Worm (Caenorhabditis elegans): ENCODE results near the gene irld-44.

irld-44 gene

DNA sequence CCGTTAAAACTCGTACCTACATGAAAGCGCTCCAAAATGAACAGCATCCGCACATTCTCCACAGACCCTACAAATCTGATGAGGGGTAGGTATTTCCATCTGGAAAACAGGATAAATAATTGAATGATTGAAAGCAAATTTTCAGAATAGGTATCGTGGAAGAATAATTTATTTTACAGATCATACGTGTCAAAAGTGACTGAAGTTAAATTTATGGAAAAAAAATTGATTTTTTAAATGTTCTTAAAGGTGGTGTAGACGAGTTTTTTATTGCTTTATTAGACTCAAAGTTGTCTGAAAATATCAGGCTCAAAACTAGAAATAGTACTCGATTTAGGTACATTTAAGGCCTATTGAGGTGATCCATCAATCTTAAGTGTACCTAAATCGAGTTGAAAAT is 24.4 kb upstream of the irld-44 start, which contains the start of gene nhr-237:
Gene nhr-237 (minus strand): TSS at position 101 of the 400 bp plus-strand sequence.
- TF ChIP-seq flt-1 (GFP tag; IDR thresholded peaks at IDR 0.05) (no peak), ztf-23 (GFP tag; IDR thresholded peaks at IDR 0.05) (no peak)

DNA sequence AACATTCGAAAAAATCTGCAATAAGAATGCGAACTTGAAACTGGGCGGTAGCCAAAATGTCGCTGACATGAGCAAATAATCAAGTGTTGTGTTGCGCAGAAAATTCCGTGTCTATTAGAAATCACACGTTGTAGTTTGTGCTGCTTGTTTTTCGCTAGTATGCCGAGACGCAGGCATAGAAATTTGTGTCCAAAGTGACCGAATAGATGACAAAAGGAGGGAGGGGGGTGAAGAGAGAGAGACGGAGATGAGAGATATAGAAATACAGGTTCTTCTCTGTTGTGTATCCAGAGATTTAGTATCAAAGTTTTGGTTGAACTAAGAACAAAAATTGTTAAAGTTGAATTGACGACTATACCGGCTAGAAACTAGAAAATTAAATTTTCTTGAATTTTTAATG is 23.9 kb upstream of the irld-44 start:
- TF ChIP-seq ztf-23 (GFP tag; IDR thresholded peaks at IDR 0.05) (no peak), ztf-29 (GFP tag; IDR thresholded peaks at IDR 0.05) (no peak), ref-1 (GFP tag; conservative IDR thresholded peaks at IDR 0.05) (no peak), T22C8.4 (GFP tag; IDR thresholded peaks at IDR 0.05) (no peak), tab-1 (GFP tag; IDR thresholded peaks at IDR 0.05) (no peak), flt-1 (GFP tag; IDR thresholded peaks at IDR 0.05) (no peak), cog-1 (tag; optimal IDR thresholded peaks at IDR 0.05) (no peak), med-1 (GFP tag; optimal IDR thresholded peaks at IDR 0.05; ENCODE audit: insufficient read depth) (no peak), klf-2 (GFP tag; conservative IDR thresholded peaks at IDR 0.05) (no peak)

DNA sequence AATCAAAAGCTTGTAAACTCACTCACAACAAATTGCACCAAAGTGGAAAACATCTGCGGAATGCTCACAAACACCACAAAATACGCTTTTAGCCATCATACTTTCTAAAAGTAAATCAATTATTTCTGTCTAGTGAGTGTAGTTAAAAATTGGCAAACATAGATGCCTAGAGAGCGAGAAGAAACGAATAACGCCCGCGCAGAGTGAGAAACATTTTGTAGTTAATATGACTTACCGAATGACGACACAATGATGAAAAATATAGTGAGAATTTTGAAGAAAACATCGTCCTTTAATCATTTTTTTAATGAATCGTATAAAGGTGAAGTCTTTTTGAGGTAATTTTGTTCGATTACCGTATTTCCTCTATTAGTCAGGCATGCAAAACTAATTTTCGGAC is 21.8 kb upstream of the irld-44 start, which contains the start of gene nhr-238:
Gene nhr-238 (minus strand): TSS at position 104 of the 400 bp plus-strand sequence.
- TF ChIP-seq med-1 (GFP tag; optimal IDR thresholded peaks at IDR 0.05; ENCODE audit: insufficient read depth) (no peak), tab-1 (GFP tag; IDR thresholded peaks at IDR 0.05) (no peak)

DNA sequence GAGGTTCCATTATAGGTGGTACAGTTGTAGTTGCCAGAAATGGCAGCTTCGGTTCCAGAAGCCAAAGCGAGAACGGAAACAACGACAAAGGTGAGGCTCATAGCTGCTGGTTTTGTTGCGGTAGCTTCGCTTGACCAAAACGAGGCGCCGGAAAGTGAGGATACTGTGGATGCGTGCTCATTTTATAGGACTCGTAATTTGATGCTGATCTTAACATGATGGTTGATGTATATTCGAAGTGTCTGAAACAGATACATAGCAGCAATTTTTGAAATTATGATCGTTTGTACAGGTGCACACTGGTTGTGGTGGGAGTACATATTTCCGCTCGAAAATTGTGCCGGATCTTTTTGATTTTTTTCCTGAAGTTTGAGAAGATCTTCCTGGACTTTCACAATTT is 20.0 kb upstream of the irld-44 start, which contains the start of gene Y46H3D.8:
Gene Y46H3D.8 (minus strand): TSS at position 101 of the 400 bp plus-strand sequence.
- no peak for TF ChIP-seq ztf-29 (GFP tag; IDR thresholded peaks at IDR 0.05)
- TF ChIP-seq klf-2 (GFP tag; conservative IDR thresholded peaks at IDR 0.05): no peak
- no peak for TF ChIP-seq flt-1 (GFP tag; IDR thresholded peaks at IDR 0.05)
- no peak for TF ChIP-seq med-1 (GFP tag; optimal IDR thresholded peaks at IDR 0.05; ENCODE audit: insufficient read depth)
- no peak for TF ChIP-seq T22C8.4 (GFP tag; IDR thresholded peaks at IDR 0.05)
- TF ChIP-seq cog-1 (tag; optimal IDR thresholded peaks at IDR 0.05): no peak

DNA sequence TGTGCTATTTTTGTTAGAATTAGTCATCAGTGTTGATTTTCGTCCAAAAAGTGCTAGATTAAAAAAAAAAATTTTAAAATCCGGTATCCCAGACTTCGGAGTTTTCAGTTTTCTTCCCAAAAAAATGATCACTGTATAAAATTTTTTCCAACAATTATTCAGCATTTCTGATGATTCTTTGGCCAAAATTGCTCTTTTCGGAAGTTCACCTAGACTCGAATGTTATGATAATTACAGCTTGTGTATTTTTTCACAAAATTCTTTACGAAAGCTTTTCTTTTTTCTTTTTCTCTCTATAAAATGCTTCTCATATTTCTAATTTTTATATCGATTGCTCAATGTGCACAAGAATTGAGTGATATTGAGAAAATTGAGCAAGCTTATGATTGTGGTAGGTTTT is 19.4 kb upstream of the irld-44 start, which contains the start of gene irld-17:
Gene irld-17 (plus strand): TSS at position 301 of the 400 bp plus-strand sequence.
- TF ChIP-seq klf-2 (GFP tag; conservative IDR thresholded peaks at IDR 0.05) (no peak), T22C8.4 (GFP tag; IDR thresholded peaks at IDR 0.05) (no peak), med-1 (GFP tag; optimal IDR thresholded peaks at IDR 0.05; ENCODE audit: insufficient read depth) (no peak), cog-1 (tag; optimal IDR thresholded peaks at IDR 0.05) (no peak), ref-1 (GFP tag; conservative IDR thresholded peaks at IDR 0.05) (no peak), ztf-23 (GFP tag; IDR thresholded peaks at IDR 0.05) (no peak), tab-1 (GFP tag; IDR thresholded peaks at IDR 0.05) (no peak), flt-1 (GFP tag; IDR thresholded peaks at IDR 0.05) (no peak), ztf-29 (GFP tag; IDR thresholded peaks at IDR 0.05) (no peak)

DNA sequence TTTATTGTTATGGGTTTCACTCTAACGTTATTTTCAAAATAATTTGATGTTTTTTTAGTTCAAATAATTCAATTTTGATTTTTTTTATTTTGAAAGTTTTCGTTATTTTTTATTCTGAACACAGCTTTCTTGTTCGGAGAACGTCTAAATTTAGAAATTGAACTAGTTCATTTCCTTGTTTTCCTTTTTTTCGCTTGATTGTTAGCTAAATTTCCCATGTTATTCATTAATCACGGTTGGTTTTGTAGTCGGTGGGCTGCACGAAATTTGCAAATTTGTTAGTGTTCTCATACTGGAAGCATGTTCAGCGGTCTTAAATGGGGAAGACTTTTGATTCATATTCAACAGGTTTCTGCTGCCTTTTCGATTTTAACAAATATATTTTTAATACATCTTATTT is 15.3 kb upstream of the irld-44 start, which contains the start of gene str-222:
Gene str-222 (plus strand): TSS at position 301 of the 400 bp plus-strand sequence.
- TF ChIP-seq klf-2 (GFP tag; conservative IDR thresholded peaks at IDR 0.05) (no peak), cog-1 (tag; optimal IDR thresholded peaks at IDR 0.05) (no peak), med-1 (GFP tag; optimal IDR thresholded peaks at IDR 0.05; ENCODE audit: insufficient read depth) (no peak), ref-1 (GFP tag; conservative IDR thresholded peaks at IDR 0.05) (no peak), T22C8.4 (GFP tag; IDR thresholded peaks at IDR 0.05) (no peak), tab-1 (GFP tag; IDR thresholded peaks at IDR 0.05) (no peak), ztf-29 (GFP tag; IDR thresholded peaks at IDR 0.05) (no peak), ztf-23 (GFP tag; IDR thresholded peaks at IDR 0.05) (no peak), flt-1 (GFP tag; IDR thresholded peaks at IDR 0.05) (no peak)

DNA sequence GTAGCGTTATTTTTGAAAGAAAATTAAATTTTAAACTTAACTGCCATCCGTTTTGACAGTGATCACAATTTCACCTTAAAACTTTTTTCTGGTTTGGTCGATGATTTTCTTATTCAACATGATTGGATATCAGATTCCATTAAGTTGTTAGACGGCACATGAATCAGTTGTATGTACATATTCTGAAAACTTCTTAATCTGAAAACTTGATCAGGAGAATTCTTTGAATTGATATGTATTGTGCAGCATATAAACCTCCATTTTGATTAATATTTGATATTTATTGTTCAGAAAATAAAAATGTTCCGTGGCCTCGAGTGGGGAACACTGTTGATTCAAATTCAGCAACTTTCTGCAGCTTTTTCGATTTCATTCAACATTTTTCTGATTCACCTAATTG is 11.1 kb upstream of the irld-44 start, which contains the start of gene str-221:
Gene str-221 (plus strand): TSS at position 301 of the 400 bp plus-strand sequence.
- TF ChIP-seq ztf-23 (GFP tag; IDR thresholded peaks at IDR 0.05) (no peak), ref-1 (GFP tag; conservative IDR thresholded peaks at IDR 0.05) (no peak), med-1 (GFP tag; optimal IDR thresholded peaks at IDR 0.05; ENCODE audit: insufficient read depth) (no peak), klf-2 (GFP tag; conservative IDR thresholded peaks at IDR 0.05) (no peak), flt-1 (GFP tag; IDR thresholded peaks at IDR 0.05) (no peak), T22C8.4 (GFP tag; IDR thresholded peaks at IDR 0.05) (no peak), cog-1 (tag; optimal IDR thresholded peaks at IDR 0.05) (no peak)

DNA sequence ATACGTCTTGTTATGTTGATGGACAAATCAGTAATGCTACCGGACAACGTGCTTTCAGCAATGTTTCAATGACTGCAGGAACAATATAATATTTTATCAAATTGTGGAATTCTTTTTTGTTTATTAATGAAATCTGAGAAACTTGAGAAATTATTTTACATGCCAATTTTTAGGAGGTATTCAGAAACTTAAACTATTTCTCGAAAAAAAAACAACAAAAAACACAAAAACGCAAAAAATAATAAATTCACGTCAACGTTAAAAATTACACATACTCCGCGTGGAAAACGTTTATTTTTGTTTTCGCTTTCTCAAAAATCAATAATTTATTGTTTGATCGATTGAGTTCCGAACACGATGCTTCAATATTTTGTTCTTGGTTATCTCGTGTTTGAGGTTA is 8.9 kb upstream of the irld-44 start, which contains the start of gene Y46H3D.1:
Gene Y46H3D.1 (plus strand): TSS at position 301 of the 400 bp plus-strand sequence.
- no peak for TF ChIP-seq ref-1 (GFP tag; conservative IDR thresholded peaks at IDR 0.05)

DNA sequence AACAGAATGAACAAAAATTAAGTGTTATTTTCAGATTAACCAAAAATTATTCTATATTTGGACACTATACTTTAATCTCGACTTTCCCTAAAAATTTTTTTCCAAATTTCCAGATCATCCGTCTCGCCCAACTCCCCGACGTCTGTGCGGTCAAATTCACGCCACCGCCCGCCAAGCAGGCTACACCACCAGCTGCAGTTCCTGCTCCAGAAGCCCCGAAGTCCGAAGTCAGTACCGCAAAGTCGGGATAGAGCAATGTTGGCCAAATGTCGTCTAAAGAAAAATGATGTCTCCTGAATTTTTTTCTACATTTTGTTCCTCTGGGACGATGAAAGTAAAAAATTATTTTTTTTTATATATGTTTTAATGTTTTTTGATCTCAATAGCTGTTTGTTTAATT is 8.4 kb upstream of the irld-44 start:
- TF ChIP-seq ztf-23 (GFP tag; IDR thresholded peaks at IDR 0.05) (no peak), cog-1 (tag; optimal IDR thresholded peaks at IDR 0.05) (no peak), T22C8.4 (GFP tag; IDR thresholded peaks at IDR 0.05) (no peak), flt-1 (GFP tag; IDR thresholded peaks at IDR 0.05) (no peak), klf-2 (GFP tag; conservative IDR thresholded peaks at IDR 0.05) (no peak), ztf-29 (GFP tag; IDR thresholded peaks at IDR 0.05) (no peak), tab-1 (GFP tag; IDR thresholded peaks at IDR 0.05) (no peak), ref-1 (GFP tag; conservative IDR thresholded peaks at IDR 0.05) (no peak)

DNA sequence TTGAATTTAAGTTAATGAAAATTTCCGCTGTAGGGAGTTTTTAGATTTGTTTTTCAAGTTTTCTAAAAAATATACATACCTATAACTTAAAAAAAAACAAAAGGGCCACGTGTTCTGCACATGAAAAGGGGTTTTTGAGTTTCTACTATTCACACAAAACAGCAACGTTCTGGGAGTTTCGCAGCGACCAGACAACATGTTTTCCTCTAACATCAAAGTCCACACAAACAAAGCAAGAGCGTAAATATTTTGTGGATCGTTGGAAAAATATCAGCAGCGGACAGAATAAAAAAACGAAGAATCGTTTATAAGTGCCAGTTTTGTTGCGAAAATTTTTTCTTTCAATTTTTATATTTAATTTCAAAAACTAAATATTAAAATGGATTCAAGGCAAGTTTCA is 7.3 kb upstream of the irld-44 start, which contains the start of gene alh-2:
Gene alh-2 (plus strand): TSS at position 284 of the 400 bp plus-strand sequence.
- TF ChIP-seq med-1 (GFP tag; optimal IDR thresholded peaks at IDR 0.05; ENCODE audit: insufficient read depth) (no peak), flt-1 (GFP tag; IDR thresholded peaks at IDR 0.05) (no peak), ref-1 (GFP tag; conservative IDR thresholded peaks at IDR 0.05) (no peak), ztf-29 (GFP tag; IDR thresholded peaks at IDR 0.05) (no peak), klf-2 (GFP tag; conservative IDR thresholded peaks at IDR 0.05) (no peak), tab-1 (GFP tag; IDR thresholded peaks at IDR 0.05) (no peak)

DNA sequence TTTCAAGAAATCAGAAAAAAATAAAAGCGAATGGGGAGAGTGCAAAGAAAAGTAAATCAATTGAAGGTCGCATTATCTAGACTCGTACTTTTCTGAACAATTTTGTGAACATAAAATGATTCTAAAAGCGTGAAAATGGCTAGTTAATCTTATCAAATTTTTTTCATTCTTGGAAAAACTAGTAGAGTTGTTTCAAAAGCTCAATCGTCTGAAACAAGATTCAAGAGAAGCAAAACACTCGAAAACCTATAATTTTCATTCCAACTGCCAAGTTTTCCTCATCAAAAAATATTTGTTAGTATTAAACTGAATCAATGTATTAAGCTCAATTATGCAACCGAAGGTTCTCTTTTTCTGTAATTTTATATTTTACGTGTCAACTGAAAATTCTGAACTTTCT is 3.1 kb upstream of the irld-44 start, which contains the start of gene irld-45:
Gene irld-45 (plus strand): TSS at position 301 of the 400 bp plus-strand sequence.
- TF ChIP-seq flt-1 (GFP tag; IDR thresholded peaks at IDR 0.05) (no peak), ref-1 (GFP tag; conservative IDR thresholded peaks at IDR 0.05) (no peak), cog-1 (tag; optimal IDR thresholded peaks at IDR 0.05) (no peak), ztf-29 (GFP tag; IDR thresholded peaks at IDR 0.05) (no peak), med-1 (GFP tag; optimal IDR thresholded peaks at IDR 0.05; ENCODE audit: insufficient read depth) (no peak), tab-1 (GFP tag; IDR thresholded peaks at IDR 0.05) (no peak), klf-2 (GFP tag; conservative IDR thresholded peaks at IDR 0.05) (no peak), T22C8.4 (GFP tag; IDR thresholded peaks at IDR 0.05) (no peak), ztf-23 (GFP tag; IDR thresholded peaks at IDR 0.05) (no peak)
